Worm (Caenorhabditis elegans): ENCODE measurements around the gene C28H8.5.

C28H8.5 gene

ce11 chrIII:5879291-5879968 lies 4.7 kb upstream of the C28H8.5 start, which contains the start of gene hpo-10 (continued):
- TF ChIP-seq efl-1 (optimal IDR thresholded peaks at IDR 0.05) (peak; percentile 27 to 28), efl-1 (GFP tag; optimal IDR thresholded peaks at IDR 0.05 in 1 of 2) (peak; percentile 32 to 95), xbp-1 (tag; optimal IDR thresholded peaks at IDR 0.05) (no peak), lsy-2 (tag; optimal IDR thresholded peaks at IDR 0.05) (peak; percentile 49 to 70), sptf-1 (tag; optimal IDR thresholded peaks at IDR 0.05) (no peak), ama-1 (optimal IDR thresholded peaks at IDR 0.05) (peak; percentile 23), nhr-28 (tag; optimal IDR thresholded peaks at IDR 0.05) (no peak), ceh-63 (GFP tag; optimal IDR thresholded peaks at IDR 0.05) (no peak), hlh-17 (GFP tag; optimal IDR thresholded peaks at IDR 0.05; ENCODE audit: borderline replicate concordance) (no peak), swsn-7 (tag; optimal IDR thresholded peaks at IDR 0.05) (no peak), nhr-20 (tag; optimal IDR thresholded peaks at IDR 0.05) (no peak), mdl-1 (tag; optimal IDR thresholded peaks at IDR 0.05) (no peak), fos-1 (tag; optimal IDR thresholded peaks at IDR 0.05) (no peak), ztf-11 (tag; optimal IDR thresholded peaks at IDR 0.05) (no peak), mep-1 (tag; optimal IDR thresholded peaks at IDR 0.05) (no peak), mef-2 (tag; optimal IDR thresholded peaks at IDR 0.05) (no peak), tlp-1 (tag; optimal IDR thresholded peaks at IDR 0.05) (no peak), ztf-4 (tag; optimal IDR thresholded peaks at IDR 0.05) (no peak), aha-1 (tag; optimal IDR thresholded peaks at IDR 0.05) (no peak), pqm-1 (tag; optimal IDR thresholded peaks at IDR 0.05) (no peak), ceh-82 (tag; optimal IDR thresholded peaks at IDR 0.05) (peak in 1 of 3 experiments; percentile 32), ets-5 (GFP tag; IDR thresholded peaks at IDR 0.05) (no peak), alr-1 (tag; optimal IDR thresholded peaks at IDR 0.05; ENCODE audit: borderline replicate concordance) (no peak), fkh-8 (tag; optimal IDR thresholded peaks at IDR 0.05) (no peak), lin-13 (GFP tag; optimal IDR thresholded peaks at IDR 0.05) (no peak), dpl-1 (GFP tag; optimal IDR thresholded peaks at IDR 0.05) (peak in 2 of 3 experiments; percentile 34), lir-3 (tag; optimal IDR thresholded peaks at IDR 0.05; ENCODE audit: poor library complexity) (no peak), egl-27 (tag; optimal IDR thresholded peaks at IDR 0.05) (no peak), mab-9 (GFP tag; IDR thresholded peaks at IDR 0.05) (no peak), nhr-90 (tag; optimal IDR thresholded peaks at IDR 0.05; ENCODE audit: poor library complexity) (no peak), hpl-2 (GFP tag; optimal IDR thresholded peaks at IDR 0.05) (no peak), ceh-88 (GFP tag; IDR thresholded peaks at IDR 0.05) (no peak), nhr-77 (tag; optimal IDR thresholded peaks at IDR 0.05) (no peak), unc-130 (tag; optimal IDR thresholded peaks at IDR 0.05) (no peak), F16B12.6 (tag; optimal IDR thresholded peaks at IDR 0.05) (no peak), blmp-1 (tag; optimal IDR thresholded peaks at IDR 0.05) (peak; percentile 54), pag-3 (tag; optimal IDR thresholded peaks at IDR 0.05; ENCODE audit: borderline replicate concordance, insufficient read depth) (no peak), snu-23 (GFP tag; optimal IDR thresholded peaks at IDR 0.05) (peak; percentile 27), grh-1 (GFP tag; IDR thresholded peaks at IDR 0.05) (no peak), nhr-71 (tag; optimal IDR thresholded peaks at IDR 0.05) (peak; percentile 44), zip-4 (GFP tag; optimal IDR thresholded peaks at IDR 0.05) (no peak), unc-30 (tag; optimal IDR thresholded peaks at IDR 0.05) (no peak), nhr-85 (tag) (no peak), lin-15B (tag; optimal IDR thresholded peaks at IDR 0.05) (no peak), Y116A8C.19 (tag; optimal IDR thresholded peaks at IDR 0.05; ENCODE audit: borderline replicate concordance) (no peak), lin-39 (tag; optimal IDR thresholded peaks at IDR 0.05) (no peak), skn-1 (tag; optimal IDR thresholded peaks at IDR 0.05) (no peak), rnt-1 (tag; optimal IDR thresholded peaks at IDR 0.05) (no peak), ces-1 (GFP tag; optimal IDR thresholded peaks at IDR 0.05) (no peak), unc-86 (tag; optimal IDR thresholded peaks at IDR 0.05) (no peak), C04F5.9 (tag; optimal IDR thresholded peaks at IDR 0.05) (no peak), tbx-2 (tag; optimal IDR thresholded peaks at IDR 0.05) (no peak), fkh-4 (tag; optimal IDR thresholded peaks at IDR 0.05; ENCODE audit: borderline replicate concordance) (no peak)

All from whole organism, L1 larva.